Fruit fly (Drosophila melanogaster): ENCODE measurements around the gene CG34132.

DNA sequence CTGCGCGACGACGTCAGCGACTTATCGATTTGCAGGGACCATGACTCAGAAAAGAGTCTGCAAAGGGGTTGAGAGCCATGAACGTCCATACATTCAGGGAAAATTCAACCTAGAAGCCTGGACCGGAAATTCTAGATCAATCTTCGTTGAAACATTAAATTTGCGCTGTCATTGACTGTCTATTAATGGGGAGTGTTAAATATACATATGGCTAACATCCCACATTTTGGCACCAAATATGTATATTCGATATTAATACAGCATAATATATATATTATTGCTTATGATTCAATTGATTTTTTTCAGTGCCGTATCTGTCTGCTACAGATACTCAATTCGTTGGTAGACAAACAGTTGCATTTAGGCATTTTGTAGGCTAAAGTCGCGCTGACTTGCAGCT, 16.7 kb upstream of the CG34132 start:
- no peak for TF ChIP-seq CTCF (optimal IDR thresholded peaks at IDR 0.05)
- no peak for TF ChIP-seq CG8478 (optimal IDR thresholded peaks at IDR 0.05)
